Worm (Caenorhabditis elegans): Measurements from ENCODE around the gene T08D10.5.

The T08D10.5 gene

ce11 chrX:11934933-11935332 lies 22.4 kb upstream of the T08D10.5 start (continued):
- TF ChIP-seq nhr-21 (tag; optimal IDR thresholded peaks at IDR 0.05) (peak; percentile 36), ztf-11 (tag; optimal IDR thresholded peaks at IDR 0.05) (no peak), mdl-1 (tag; optimal IDR thresholded peaks at IDR 0.05) (peak in 1 of 2 experiments; percentile 4), alr-1 (tag; optimal IDR thresholded peaks at IDR 0.05) (no peak), peb-1 (tag; optimal IDR thresholded peaks at IDR 0.05) (no peak), nhr-23 (tag; optimal IDR thresholded peaks at IDR 0.05) (no peak), zag-1 (tag; optimal IDR thresholded peaks at IDR 0.05) (peak; percentile 27), C34F6.9 (tag; optimal IDR thresholded peaks at IDR 0.05) (peak; percentile 7), crh-2 (tag; optimal IDR thresholded peaks at IDR 0.05) (peak; percentile 26), unc-62 (GFP tag; optimal IDR thresholded peaks at IDR 0.05) (no peak), ztf-1 (GFP tag; conservative IDR thresholded peaks at IDR 0.05) (no peak), lin-39 (tag; optimal IDR thresholded peaks at IDR 0.05) (no peak), mbf-1 (tag; optimal IDR thresholded peaks at IDR 0.05) (no peak), lin-11 (tag; optimal IDR thresholded peaks at IDR 0.05) (peak; percentile 43), unc-39 (tag; optimal IDR thresholded peaks at IDR 0.05) (no peak), dmd-4 (tag; optimal IDR thresholded peaks at IDR 0.05) (no peak), nhr-77 (tag; optimal IDR thresholded peaks at IDR 0.05) (no peak)

- TF ChIP-seq crh-2 (tag; optimal IDR thresholded peaks at IDR 0.05) (peak; percentile 99), nhr-6 (tag; optimal IDR thresholded peaks at IDR 0.05) (peak; percentile 99), unc-39 (tag; optimal IDR thresholded peaks at IDR 0.05) (peak; percentile 89), sma-9 (GFP tag; optimal IDR thresholded peaks at IDR 0.05) (peak; percentile 99), sma-9 (tag; optimal IDR thresholded peaks at IDR 0.05) (no peak), F13H6.1 (tag; optimal IDR thresholded peaks at IDR 0.05) (peak; percentile 98), lin-11 (tag; optimal IDR thresholded peaks at IDR 0.05) (peak; percentile 76), nhr-11 (tag; optimal IDR thresholded peaks at IDR 0.05) (peak; percentile 62), sma-3 (GFP tag; optimal IDR thresholded peaks at IDR 0.05) (peak; percentile 99), C34F6.9 (tag; optimal IDR thresholded peaks at IDR 0.05) (peak; percentile 98), egl-27 (tag; optimal IDR thresholded peaks at IDR 0.05) (peak; percentile 99), ZK546.5 (tag; optimal IDR thresholded peaks at IDR 0.05) (peak; percentile 71), dmd-4 (tag; optimal IDR thresholded peaks at IDR 0.05) (peak; percentile 75), sem-4 (tag; optimal IDR thresholded peaks at IDR 0.05) (peak; percentile 97), elt-1 (tag; optimal IDR thresholded peaks at IDR 0.05) (no peak), snpc-4 (tag; optimal IDR thresholded peaks at IDR 0.05) (peak; percentile 91), ceh-82 (tag; optimal IDR thresholded peaks at IDR 0.05) (peak; percentile 96), nhr-23 (tag; optimal IDR thresholded peaks at IDR 0.05) (no peak), zag-1 (tag; optimal IDR thresholded peaks at IDR 0.05) (peak; percentile 96), ztf-1 (GFP tag; conservative IDR thresholded peaks at IDR 0.05) (0 out of 2 replicates have a peak, but pooled peaks have one; percentile 55), unc-62 (GFP tag; optimal IDR thresholded peaks at IDR 0.05) (peak; percentile 93), gmeb-1 (tag; optimal IDR thresholded peaks at IDR 0.05) (peak; percentile 97), blmp-1 (tag; optimal IDR thresholded peaks at IDR 0.05; ENCODE audit: insufficient read depth) (peak; percentile 93), nhr-12 (tag; optimal IDR thresholded peaks at IDR 0.05) (peak; percentile 70), lin-39 (tag; optimal IDR thresholded peaks at IDR 0.05) (peak; percentile 93), nhr-10 (tag; optimal IDR thresholded peaks at IDR 0.05) (peak; percentile 99), nhr-129 (tag; optimal IDR thresholded peaks at IDR 0.05) (peak; percentile 100), nhr-237 (tag; optimal IDR thresholded peaks at IDR 0.05) (peak; percentile 96), elt-3 (tag; optimal IDR thresholded peaks at IDR 0.05) (peak; percentile 77), mab-5 (tag; optimal IDR thresholded peaks at IDR 0.05) (peak; percentile 98), fos-1 (tag; optimal IDR thresholded peaks at IDR 0.05) (peak; percentile 98), mbf-1 (tag; optimal IDR thresholded peaks at IDR 0.05) (peak; percentile 75), R02D3.7 (tag; optimal IDR thresholded peaks at IDR 0.05) (peak; percentile 78), alr-1 (tag; optimal IDR thresholded peaks at IDR 0.05) (no peak), ztf-11 (tag; optimal IDR thresholded peaks at IDR 0.05) (peak; percentile 77), lsy-2 (tag; optimal IDR thresholded peaks at IDR 0.05) (peak; percentile 95 to 97), nhr-77 (tag; optimal IDR thresholded peaks at IDR 0.05) (peak; percentile 98), ztf-4 (tag; optimal IDR thresholded peaks at IDR 0.05) (peak; percentile 91), ama-1 (optimal IDR thresholded peaks at IDR 0.05) (peak; percentile 51), aly-2 (tag; optimal IDR thresholded peaks at IDR 0.05) (no peak), Y55F3AM.14 (GFP tag; optimal IDR thresholded peaks at IDR 0.05) (peak; percentile 92), skn-1 (tag; optimal IDR thresholded peaks at IDR 0.05) (peak; percentile 98), ceh-16 (tag; optimal IDR thresholded peaks at IDR 0.05) (peak; percentile 92), nhr-21 (tag; optimal IDR thresholded peaks at IDR 0.05) (peak; percentile 100), nhr-25 (tag; optimal IDR thresholded peaks at IDR 0.05) (peak; percentile 98), unc-55 (GFP tag; optimal IDR thresholded peaks at IDR 0.05) (peak; percentile 99), mdl-1 (tag; optimal IDR thresholded peaks at IDR 0.05) (peak; percentile 90 to 92), lin-13 (GFP tag; optimal IDR thresholded peaks at IDR 0.05) (peak; percentile 99), peb-1 (tag; optimal IDR thresholded peaks at IDR 0.05) (no peak)
These were observed 19.9 kb upstream of the T08D10.5 start for ce11 chrX:11937343-11937935.

Measured in whole organism, L2 larva.